Fruit fly (Drosophila melanogaster) Kc167 (cell line): Measurements from ENCODE around the gene RpS29.

Source experiments
- Myc ChIP-seq: fragments of >200 bp; optimal IDR thresholded peaks from 2 replicates; lab custom pipeline; 2017; ENCODE audit warnings: missing external identifiers
- Sin3A ChIP-seq: fragments of >200 bp; optimal IDR thresholded peaks from 2 replicates; lab custom pipeline; 2018; ENCODE audit warnings: missing external identifiers
- h ChIP-seq: fragments of >200 bp; optimal IDR thresholded peaks from 3 replicates; lab custom pipeline; 2018; ENCODE audit warnings: missing external identifiers
- insv ChIP-seq: fragments of >200 bp; optimal IDR thresholded peaks from 3 replicates; lab custom pipeline; 2018; ENCODE audit warnings: missing external identifiers
- psq ChIP-seq: fragments of >200 bp; optimal IDR thresholded peaks from 2 replicates; lab custom pipeline; 2017; ENCODE audit warnings: missing external identifiers
- ttk ChIP-seq: sonication (Bioruptor generic); optimal IDR thresholded peaks from 2 replicates; lab custom pipeline; 2017; ENCODE audit warnings: missing external identifiers

The RpS29 gene

DNA sequence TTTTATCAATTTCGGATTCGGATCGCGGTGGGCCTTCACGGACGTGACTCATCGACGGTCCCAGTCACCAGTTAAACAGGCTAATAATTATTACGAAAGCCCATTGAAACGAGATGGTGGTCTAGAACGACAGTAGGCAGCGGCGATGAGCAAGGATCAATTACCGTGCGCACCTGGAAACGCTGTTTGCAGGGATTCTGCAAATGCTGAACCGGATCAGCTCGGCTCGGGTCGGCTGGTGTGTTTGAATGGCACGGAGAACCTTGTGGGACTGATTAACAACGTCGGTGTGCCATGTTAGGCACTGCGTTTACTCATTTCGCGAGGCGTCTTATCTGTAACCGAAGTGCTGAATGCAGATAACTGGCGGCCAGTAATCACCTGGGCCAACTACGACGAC is 3.7 kb upstream of the RpS29 start, which contains the start of gene Whamy:
TSS of gene Whamy (minus strand) at position 273 of the 400 bp plus-strand sequence.
- no peak for TF ChIP-seq Myc
- TF ChIP-seq ttk, result no peak
- no peak for TF ChIP-seq insv (lab: Kevin White, UChicago)
- TF ChIP-seq psq (lab: Kevin White, UChicago), result no peak
- no peak for TF ChIP-seq Sin3A
- TF ChIP-seq h (lab: Kevin White, UChicago), result no peak

- no peak for TF ChIP-seq Myc
- no peak for TF ChIP-seq insv (lab: Kevin White, UChicago)
Measured at dm6 chr3R:9774821-9775220, 3.0 kb upstream of the RpS29 start, which contains the start of gene topi. Gene topi, plus strand, starts transcription at chr3R:9775121.

DNA sequence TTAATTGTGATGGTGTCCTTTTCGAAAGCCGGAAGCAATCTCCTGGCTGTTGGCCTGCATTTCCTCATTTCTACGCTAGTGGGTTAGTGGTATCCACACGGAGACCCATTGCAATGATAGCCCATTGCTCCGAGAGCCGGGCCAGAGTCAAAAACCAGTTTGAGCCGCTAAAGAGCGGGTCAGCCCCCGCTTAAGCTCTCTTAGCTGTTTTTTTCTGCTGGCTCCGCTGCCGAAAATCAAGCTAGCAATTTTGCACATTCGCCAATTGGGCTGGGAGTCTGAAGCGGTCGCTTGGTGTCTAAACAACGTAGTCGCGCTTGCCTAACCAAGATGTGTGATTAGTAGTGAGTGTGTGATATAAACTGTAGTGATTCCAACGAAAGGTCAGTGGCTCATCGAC is 1.9 kb downstream of the RpS29 start, which contains the start of gene CG12947:
TSS of gene CG12947 (plus strand) at position 301 of the 400 bp plus-strand sequence.
- no peak for TF ChIP-seq ttk
- no peak for TF ChIP-seq h (lab: Kevin White, UChicago)
- TF ChIP-seq insv (lab: Kevin White, UChicago), result no peak
- TF ChIP-seq Sin3A, result no peak
- no peak for TF ChIP-seq Myc
- no peak for TF ChIP-seq psq (lab: Kevin White, UChicago)

DNA sequence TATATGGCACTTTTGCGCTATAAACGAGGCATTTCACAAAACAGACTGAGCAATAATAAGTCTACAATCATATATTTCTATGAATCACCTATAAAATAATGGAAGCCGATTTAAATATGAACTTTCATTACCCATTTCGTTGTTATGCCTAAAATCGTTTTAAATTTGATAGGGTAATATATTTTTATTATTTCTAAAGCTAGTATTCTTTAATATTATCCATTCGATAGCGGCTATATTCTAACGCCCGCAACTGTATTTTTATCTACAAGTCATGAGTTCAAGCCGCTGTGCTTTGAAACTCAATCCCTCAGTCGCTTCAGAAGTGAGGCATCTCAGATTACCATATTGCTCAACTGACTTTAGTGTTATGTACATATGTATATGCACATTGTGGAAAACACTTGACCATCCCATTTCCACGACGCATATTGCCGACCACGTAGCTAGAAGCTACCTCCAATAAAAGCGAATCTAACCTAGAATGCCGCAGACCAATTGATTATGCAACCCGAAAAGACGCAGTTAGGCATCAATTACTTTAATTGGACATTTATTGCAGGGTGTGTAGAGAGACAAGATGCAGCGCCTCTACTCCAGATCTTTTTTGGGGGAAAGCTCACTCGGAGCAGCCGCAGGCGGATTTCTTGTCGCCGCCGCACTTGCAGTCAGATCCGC is 5.5 kb downstream of the RpS29 start:
- TF ChIP-seq psq (lab: Kevin White, UChicago) (no peak), Myc (no peak), Sin3A (no peak), h (lab: Kevin White, UChicago) (no peak), ttk (no peak), insv (lab: Kevin White, UChicago) (no peak)

- TF ChIP-seq insv (lab: Kevin White, UChicago) (no peak), h (lab: Kevin White, UChicago) (no peak), psq (lab: Kevin White, UChicago) (no peak), ttk (no peak), Sin3A (no peak), Myc (no peak)
Measured at dm6 chr3R:9784341-9785062, 6.7 kb downstream of the RpS29 start, which contains the start of the genes MtnA and CG8500. Gene MtnA, minus strand, starts transcription at chr3R:9784370. Gene CG8500, plus strand, starts transcription at chr3R:9784653.

DNA sequence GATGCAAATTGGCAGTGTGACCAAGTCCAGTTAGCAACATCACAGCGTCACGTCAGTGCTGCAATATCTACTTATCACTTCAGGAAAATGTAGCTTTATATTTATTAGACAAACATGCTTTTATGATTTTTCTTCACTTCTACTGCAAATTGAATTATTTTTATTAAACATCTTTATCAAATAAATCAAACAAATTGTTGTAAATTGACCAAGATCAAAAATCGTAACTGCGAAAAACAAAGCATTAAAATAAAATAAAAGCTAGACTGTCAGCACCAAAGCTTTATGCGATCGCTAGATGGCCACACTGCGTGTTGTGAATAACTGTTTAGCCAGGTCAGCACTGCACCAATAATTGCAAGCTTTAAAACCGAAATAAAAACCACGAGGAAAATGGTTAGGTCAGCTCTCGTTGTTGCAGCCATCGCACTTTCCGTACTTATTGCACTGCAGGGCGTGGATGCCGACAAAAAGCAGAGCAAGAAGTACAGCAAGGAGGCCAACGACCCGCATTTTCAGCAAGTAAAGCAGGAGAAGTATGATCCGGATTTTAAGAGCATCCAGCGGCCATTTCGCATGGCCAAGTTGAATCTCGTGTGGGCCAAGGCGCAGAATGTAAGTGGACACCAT is 13.4 kb downstream of the RpS29 start, which contains the start of the genes CG12945 and CG8507:
TSS of gene CG12945 (minus strand) at position 45 of the 630 bp plus-strand sequence.
TSS of gene CG8507 (plus strand) at position 307 of the 630 bp plus-strand sequence.
- no peak for TF ChIP-seq ttk
- TF ChIP-seq Sin3A, result no peak
- no peak for TF ChIP-seq Myc
- no peak for TF ChIP-seq psq (lab: Kevin White, UChicago)
- TF ChIP-seq insv (lab: Kevin White, UChicago), result no peak
- no peak for TF ChIP-seq h (lab: Kevin White, UChicago)

dm6 chr3R:9793018-9793417 is 15.2 kb downstream of the RpS29 start, which contains the start of gene CG8516:
Gene CG8516, plus strand, starts transcription at chr3R:9793295.
- TF ChIP-seq h (lab: Kevin White, UChicago) (no peak), insv (lab: Kevin White, UChicago) (no peak), Myc (no peak), ttk (no peak)

DNA sequence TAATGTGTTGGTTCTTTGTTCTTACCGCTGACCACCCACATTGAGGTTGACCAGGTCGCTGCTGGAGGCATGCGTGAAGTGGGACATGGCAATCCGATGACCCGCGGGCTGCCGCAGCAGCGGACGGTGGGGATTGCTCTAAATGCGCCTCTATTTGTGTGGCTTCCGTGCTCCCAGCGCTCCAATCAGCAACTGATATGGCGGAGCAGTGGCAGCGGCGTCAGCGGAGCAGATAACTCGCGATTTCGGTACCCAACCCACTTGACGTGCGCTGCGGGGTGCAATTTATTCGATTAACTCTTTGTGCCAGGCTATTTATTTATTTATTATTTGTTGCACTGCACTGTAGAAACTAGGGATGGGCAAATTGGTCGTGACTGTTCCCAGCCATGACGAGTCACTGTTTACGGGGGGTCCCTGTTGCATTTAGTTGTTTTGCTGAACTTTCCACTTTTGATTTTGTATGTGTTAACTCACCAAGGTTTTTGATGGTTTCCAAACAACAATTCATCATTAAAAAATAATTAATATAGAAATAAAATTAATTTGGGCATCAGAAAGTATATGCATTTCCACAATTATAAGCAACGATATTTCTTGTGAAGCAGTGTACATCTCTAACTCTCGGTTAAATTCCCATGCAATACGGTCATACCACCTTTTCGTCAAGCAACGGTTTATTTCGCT is 22.9 kb downstream of the RpS29 start, which contains the start of the genes CG9467 and CG8526:
TSS of gene CG9467 (minus strand) at position 383 of the 687 bp plus-strand sequence.
TSS of gene CG8526 (plus strand) at position 637 of the 687 bp plus-strand sequence.
- no peak for TF ChIP-seq Sin3A
- TF ChIP-seq Myc, result no peak
- no peak for TF ChIP-seq psq (lab: Kevin White, UChicago)
- TF ChIP-seq ttk, result no peak
- TF ChIP-seq h (lab: Kevin White, UChicago), result no peak
- TF ChIP-seq insv (lab: Kevin White, UChicago), result no peak

DNA sequence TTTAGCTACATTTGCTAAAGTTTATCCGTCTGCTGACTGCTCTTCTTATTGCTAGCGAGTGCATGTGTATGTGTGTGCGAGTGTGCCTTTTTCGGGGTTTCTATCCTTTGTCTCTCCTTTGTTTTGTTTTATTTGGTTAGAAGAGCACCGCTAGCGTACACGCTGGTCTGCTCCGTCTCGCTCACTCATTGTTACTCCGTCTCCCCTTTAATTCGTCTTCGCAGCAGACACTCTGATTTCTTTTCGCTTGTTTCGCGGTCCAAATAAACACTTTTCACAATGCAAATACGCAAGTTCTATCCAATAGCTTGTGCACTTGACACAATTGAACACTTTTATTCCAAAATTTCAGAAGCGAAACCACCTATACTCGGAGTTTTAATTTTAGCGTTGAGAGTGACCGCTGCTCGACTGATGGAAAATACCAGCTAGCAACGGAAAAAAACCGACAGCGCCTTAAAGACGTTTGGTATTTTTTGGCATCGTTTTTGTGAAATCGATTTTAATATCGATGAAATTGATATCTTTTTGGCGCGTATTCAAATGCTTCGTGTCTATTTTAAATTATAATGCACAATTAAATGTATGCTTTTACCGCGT is 31.2 kb downstream of the RpS29 start, which contains the start of gene FBXO11:
TSS of gene FBXO11 (minus strand) at position 423 of the 600 bp plus-strand sequence.
- TF ChIP-seq h (lab: Kevin White, UChicago), result no peak
- no peak for TF ChIP-seq Myc
- TF ChIP-seq insv (lab: Kevin White, UChicago), result no peak
- TF ChIP-seq psq (lab: Kevin White, UChicago), result no peak
- no peak for TF ChIP-seq Sin3A
- no peak for TF ChIP-seq ttk

DNA sequence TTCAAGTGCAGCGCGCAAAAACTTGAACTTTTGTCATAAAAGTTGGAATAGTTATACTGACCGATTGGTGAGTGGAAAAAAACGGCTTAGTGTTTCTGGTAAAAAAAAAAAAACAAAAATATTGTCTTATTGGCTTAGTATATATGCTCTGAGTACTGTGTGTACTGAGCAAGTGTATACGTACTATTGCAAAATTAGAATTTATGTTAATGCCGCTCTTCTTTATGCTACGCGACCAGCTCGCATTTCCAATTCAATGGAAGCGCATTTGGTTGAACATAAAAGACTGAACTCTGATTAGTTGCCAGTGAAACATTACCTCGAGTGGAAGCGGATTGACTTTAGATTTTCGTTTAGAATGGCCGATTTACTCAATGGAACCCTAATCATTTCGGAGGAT is 34.6 kb downstream of the RpS29 start, which contains the start of gene CG8534:
TSS of gene CG8534 (plus strand) at position 301 of the 400 bp plus-strand sequence.
- TF ChIP-seq ttk (no peak), h (lab: Kevin White, UChicago) (no peak), insv (lab: Kevin White, UChicago) (no peak)

dm6 chr3R:9813861-9814260 is 36.0 kb downstream of the RpS29 start, which contains the start of gene eloF:
Gene eloF, plus strand, starts transcription at chr3R:9814161.
- no peak for TF ChIP-seq ttk
- no peak for TF ChIP-seq h (lab: Kevin White, UChicago)
- no peak for TF ChIP-seq Myc
- TF ChIP-seq insv (lab: Kevin White, UChicago), result no peak
- TF ChIP-seq Sin3A, result no peak
- no peak for TF ChIP-seq psq (lab: Kevin White, UChicago)
